ENCODE assay signal across 1 fruit fly cellular context in genomic region chr3R:8349449-8350115, dm6.
A peak's percentile ranks its signal among the peaks of the same experiment; 100 is the strongest.
TF ChIP-seq lines count a peak whose summit lies in the region.

TSS of gene Atg13 (plus strand) at chr3R:8349815.

TF ChIP-seq in whole organism, embryonic, 481 proteins besides CTCF, POLR2A, EP300 and RAD21 (continued from another document and continues in another):
- no peak for TF ChIP-seq CG33557 (GFP tag; optimal IDR thresholded peaks at IDR 0.05; lab: Kevin White, UChicago)
- TF ChIP-seq CG14014 (GFP tag; IDR thresholded peaks at IDR 0.05; lab: Robert Waterston, UW), result no peak
- TF ChIP-seq CG11247 (GFP tag; IDR thresholded peaks at IDR 0.05; lab: Robert Waterston, UW), result no peak
- no peak for TF ChIP-seq trh (GFP tag; optimal IDR thresholded peaks at IDR 0.05; lab: Kevin White, UChicago)
- TF ChIP-seq CG31365 (tag; optimal IDR thresholded peaks at IDR 0.05; lab: Kevin White, UChicago), result no peak
- peak; percentile 51 for TF ChIP-seq Dp (GFP tag; optimal IDR thresholded peaks at IDR 0.05; lab: Kevin White, UChicago)
- no peak for TF ChIP-seq GATAe (GFP tag; conservative IDR thresholded peaks at IDR 0.05; lab: Robert Waterston, UW)
- peak; percentile 8 for TF ChIP-seq CG10209 (GFP tag; optimal IDR thresholded peaks at IDR 0.05; lab: Kevin White, UChicago)
- TF ChIP-seq Neu2 (GFP tag; optimal IDR thresholded peaks at IDR 0.05; lab: Kevin White, UChicago; ENCODE audit: borderline replicate concordance), result no peak
- TF ChIP-seq ac (GFP tag; optimal IDR thresholded peaks at IDR 0.05; lab: Kevin White, UChicago), result no peak
- no peak for TF ChIP-seq CG15601 (tag; optimal IDR thresholded peaks at IDR 0.05; lab: Kevin White, UChicago)
- no peak for TF ChIP-seq kni (GFP tag; optimal IDR thresholded peaks at IDR 0.05; lab: Kevin White, UChicago)
- no peak for TF ChIP-seq CG10366 (GFP tag; IDR thresholded peaks at IDR 0.05; lab: Robert Waterston, UW)
- peak; percentile 62 for TF ChIP-seq Nf-YC (tag; optimal IDR thresholded peaks at IDR 0.05; lab: Kevin White, UChicago)
- TF ChIP-seq vnd (GFP tag; IDR thresholded peaks at IDR 0.05; lab: Robert Waterston, UW; ENCODE audit: partially characterized antibody), result peak; percentile 77
- TF ChIP-seq CG34224 (GFP tag; IDR thresholded peaks at IDR 0.05; lab: Robert Waterston, UW; ENCODE audit: partially characterized antibody), result peak; percentile 68
- no peak for TF ChIP-seq run (tag; optimal IDR thresholded peaks at IDR 0.05; lab: Kevin White, UChicago)
- TF ChIP-seq Lhr (GFP tag; optimal IDR thresholded peaks at IDR 0.05; lab: Kevin White, UChicago), result peak; percentile 5
- peak; percentile 61 for TF ChIP-seq sens (GFP tag; lab: Kevin White, UChicago)
- peak; percentile 28 for TF ChIP-seq CG9797 (GFP tag; optimal IDR thresholded peaks at IDR 0.05; lab: Kevin White, UChicago)
- TF ChIP-seq Side (GFP tag; optimal IDR thresholded peaks at IDR 0.05; lab: Kevin White, UChicago), result no peak
- TF ChIP-seq CG18599 (GFP tag; optimal IDR thresholded peaks at IDR 0.05; lab: Kevin White, UChicago), result no peak
- TF ChIP-seq CG2199 (GFP tag; IDR thresholded peaks at IDR 0.05; lab: Robert Waterston, UW), result no peak
- peak; percentile 70 for TF ChIP-seq nmo (GFP tag; optimal IDR thresholded peaks at IDR 0.05; lab: Kevin White, UChicago)
- TF ChIP-seq seq (GFP tag; IDR thresholded peaks at IDR 0.05; lab: Robert Waterston, UW), result no peak
- TF ChIP-seq CG17802 (tag; optimal IDR thresholded peaks at IDR 0.05; lab: Kevin White, UChicago), result peak; percentile 59
- TF ChIP-seq usp (GFP tag; optimal IDR thresholded peaks at IDR 0.05; lab: Kevin White, UChicago), result no peak
- no peak for TF ChIP-seq CG3281 (GFP tag; optimal IDR thresholded peaks at IDR 0.05; lab: Kevin White, UChicago)
- TF ChIP-seq Nf-YA (GFP tag; IDR thresholded peaks at IDR 0.05; lab: Robert Waterston, UW), result no peak
- TF ChIP-seq Xrp1 (GFP tag; IDR thresholded peaks at IDR 0.05; lab: Robert Waterston, UW), result no peak
- peak; percentile 76; the same call in 2 of the 3 replicates for TF ChIP-seq mld (GFP tag; IDR thresholded peaks at IDR 0.05; lab: Robert Waterston, UW; ENCODE audit: partially characterized antibody)
- peak; percentile 44 for TF ChIP-seq CG15514 (GFP tag; optimal IDR thresholded peaks at IDR 0.05; lab: Kevin White, UChicago)
- no peak for TF ChIP-seq crol (GFP tag; IDR thresholded peaks at IDR 0.05; lab: Robert Waterston, UW)
- TF ChIP-seq fd96Cb (tag; optimal IDR thresholded peaks at IDR 0.05; lab: Kevin White, UChicago), result no peak
- TF ChIP-seq B-H2 (GFP tag; optimal IDR thresholded peaks at IDR 0.05; lab: Kevin White, UChicago), result peak; percentile 25
- no peak for TF ChIP-seq Sox102F (GFP tag; optimal IDR thresholded peaks at IDR 0.05; lab: Kevin White, UChicago)
- no peak for TF ChIP-seq CG31224 (GFP tag; IDR thresholded peaks at IDR 0.05; lab: Robert Waterston, UW)
- TF ChIP-seq CG8359 (GFP tag; optimal IDR thresholded peaks at IDR 0.05; lab: Kevin White, UChicago; ENCODE audit: borderline replicate concordance), result no peak
- TF ChIP-seq Usf (GFP tag; optimal IDR thresholded peaks at IDR 0.05; lab: Kevin White, UChicago), result peak; percentile 43
- peak; percentile 59 for TF ChIP-seq sug (tag; optimal IDR thresholded peaks at IDR 0.05; lab: Kevin White, UChicago)
- TF ChIP-seq CG1233 (GFP tag; optimal IDR thresholded peaks at IDR 0.05; lab: Kevin White, UChicago), result peak; percentile 10
- no peak for TF ChIP-seq schlank (tag; optimal IDR thresholded peaks at IDR 0.05; lab: Kevin White, UChicago)
- TF ChIP-seq toy (GFP tag; IDR thresholded peaks at IDR 0.05; lab: Robert Waterston, UW), result no peak
- no peak for TF ChIP-seq repo (GFP tag; optimal IDR thresholded peaks at IDR 0.05; lab: Kevin White, UChicago)
- no peak for TF ChIP-seq Oaz (GFP tag; IDR thresholded peaks at IDR 0.05; lab: Robert Waterston, UW)
- no peak for TF ChIP-seq CG4730 (GFP tag; IDR thresholded peaks at IDR 0.05; lab: Robert Waterston, UW)
- TF ChIP-seq tin (GFP tag; optimal IDR thresholded peaks at IDR 0.05; lab: Kevin White, UChicago), result peak; percentile 39
- peak; percentile 19 for TF ChIP-seq CG13424 (tag; optimal IDR thresholded peaks at IDR 0.05; lab: Kevin White, UChicago)
- TF ChIP-seq fru (optimal IDR thresholded peaks at IDR 0.05; lab: Kevin White, UChicago), result no peak
- TF ChIP-seq CG7556 (GFP tag; optimal IDR thresholded peaks at IDR 0.05; lab: Kevin White, UChicago), result no peak
- TF ChIP-seq CG6813 (GFP tag; optimal IDR thresholded peaks at IDR 0.05; lab: Kevin White, UChicago), result no peak
- TF ChIP-seq sisA (GFP tag; IDR thresholded peaks at IDR 0.05; lab: Robert Waterston, UW), result no peak
- TF ChIP-seq eyg (GFP tag; optimal IDR thresholded peaks at IDR 0.05; lab: Kevin White, UChicago), result no peak
- peak; percentile 16 for TF ChIP-seq CG1603 (tag; optimal IDR thresholded peaks at IDR 0.05; lab: Kevin White, UChicago)
- TF ChIP-seq CG12071 (GFP tag; optimal IDR thresholded peaks at IDR 0.05; lab: Kevin White, UChicago), result no peak
- TF ChIP-seq bsh (GFP tag; optimal IDR thresholded peaks at IDR 0.05; lab: Kevin White, UChicago), result peak in 1 of 2 experiments; percentile 88
- TF ChIP-seq Hand (GFP tag; optimal IDR thresholded peaks at IDR 0.05; lab: Kevin White, UChicago), result no peak
- TF ChIP-seq Lpt (GFP tag; optimal IDR thresholded peaks at IDR 0.05; lab: Kevin White, UChicago), result no peak
- no peak for TF ChIP-seq CG7839 (tag; optimal IDR thresholded peaks at IDR 0.05; lab: Kevin White, UChicago)
- TF ChIP-seq Sin3A (optimal IDR thresholded peaks at IDR 0.05; lab: Kevin White, UChicago), result peak; percentile 92
- TF ChIP-seq CG8924 (tag; optimal IDR thresholded peaks at IDR 0.05; lab: Kevin White, UChicago), result peak; percentile 54
- no peak for TF ChIP-seq CG2889 (GFP tag; IDR thresholded peaks at IDR 0.05; lab: Robert Waterston, UW)
- no peak for TF ChIP-seq eve (GFP tag; optimal IDR thresholded peaks at IDR 0.05; lab: Kevin White, UChicago)
- no peak for TF ChIP-seq CG17912 (GFP tag; optimal IDR thresholded peaks at IDR 0.05; lab: Kevin White, UChicago)
- TF ChIP-seq zen (tag; optimal IDR thresholded peaks at IDR 0.05; lab: Kevin White, UChicago), result peak; percentile 36
- TF ChIP-seq Eip74EF (GFP tag; optimal IDR thresholded peaks at IDR 0.05; lab: Kevin White, UChicago), result peak; percentile 49 to 64
- TF ChIP-seq pzg (GFP tag; optimal IDR thresholded peaks at IDR 0.05; lab: Kevin White, UChicago), result peak; percentile 46
- TF ChIP-seq Hr78 (GFP tag; optimal IDR thresholded peaks at IDR 0.05; lab: Kevin White, UChicago), result no peak
- TF ChIP-seq CG1529 (GFP tag; optimal IDR thresholded peaks at IDR 0.05; lab: Kevin White, UChicago), result no peak
- TF ChIP-seq CG30431 (GFP tag; optimal IDR thresholded peaks at IDR 0.05; lab: Kevin White, UChicago), result no peak
- TF ChIP-seq CG17612 (GFP tag; IDR thresholded peaks at IDR 0.05; lab: Robert Waterston, UW), result no peak
- TF ChIP-seq odd (GFP tag; optimal IDR thresholded peaks at IDR 0.05; lab: Kevin White, UChicago), result no peak
- TF ChIP-seq Gug (GFP tag; IDR thresholded peaks at IDR 0.05; lab: Robert Waterston, UW), result no peak; the same call in 3 of the 4 replicates
- no peak for TF ChIP-seq maf-S (GFP tag; optimal IDR thresholded peaks at IDR 0.05; lab: Kevin White, UChicago)
- TF ChIP-seq org-1 (GFP tag; optimal IDR thresholded peaks at IDR 0.05; lab: Kevin White, UChicago), result no peak
- no peak for TF ChIP-seq da (GFP tag; optimal IDR thresholded peaks at IDR 0.05; lab: Kevin White, UChicago)
- TF ChIP-seq unc-4 (GFP tag; IDR thresholded peaks at IDR 0.05; lab: Robert Waterston, UW; ENCODE audit: partially characterized antibody), result peak; percentile 69
- TF ChIP-seq phol (tag; optimal IDR thresholded peaks at IDR 0.05; lab: Kevin White, UChicago), result peak; percentile 54
- peak; percentile 72 for TF ChIP-seq Xbp1 (GFP tag; optimal IDR thresholded peaks at IDR 0.05; lab: Kevin White, UChicago)
- no peak for TF ChIP-seq Atf-2 (GFP tag; optimal IDR thresholded peaks at IDR 0.05; lab: Kevin White, UChicago)
- peak; percentile 15 for TF ChIP-seq HLH54F (GFP tag; optimal IDR thresholded peaks at IDR 0.05; lab: Kevin White, UChicago)
- TF ChIP-seq br (optimal IDR thresholded peaks at IDR 0.05; lab: Kevin White, UChicago), result no peak
- no peak for TF ChIP-seq MTF-1 (GFP tag; optimal IDR thresholded peaks at IDR 0.05; lab: Kevin White, UChicago; ENCODE audit: borderline replicate concordance)
- TF ChIP-seq ase (GFP tag; IDR thresholded peaks at IDR 0.05; lab: Robert Waterston, UW), result no peak
- TF ChIP-seq CG8290 (GFP tag; optimal IDR thresholded peaks at IDR 0.05; lab: Kevin White, UChicago), result peak; percentile 40
- TF ChIP-seq CG8290 (tag; optimal IDR thresholded peaks at IDR 0.05; lab: Kevin White, UChicago), result peak in 1 of 2 experiments; percentile 23
- no peak for TF ChIP-seq aop (GFP tag; IDR thresholded peaks at IDR 0.05; lab: Robert Waterston, UW)
- TF ChIP-seq CG3838 (GFP tag; optimal IDR thresholded peaks at IDR 0.05; lab: Kevin White, UChicago), result no peak
- TF ChIP-seq prd (optimal IDR thresholded peaks at IDR 0.05; lab: Kevin White, UChicago), result no peak
- TF ChIP-seq prd (GFP tag; IDR thresholded peaks at IDR 0.05; lab: Robert Waterston, UW), result peak; percentile 45; the same call in 2 of the 3 replicates
- TF ChIP-seq Oli (tag; optimal IDR thresholded peaks at IDR 0.05; lab: Kevin White, UChicago), result no peak
- peak; percentile 27; the same call in 1 of the 2 replicates for TF ChIP-seq MBD-R2 (GFP tag; IDR thresholded peaks at IDR 0.05; lab: Robert Waterston, UW)
- TF ChIP-seq CG3407 (GFP tag; optimal IDR thresholded peaks at IDR 0.05; lab: Kevin White, UChicago), result no peak
- TF ChIP-seq Tbp (GFP tag; optimal IDR thresholded peaks at IDR 0.05; lab: Kevin White, UChicago), result no peak
- TF ChIP-seq ssp (GFP tag; IDR thresholded peaks at IDR 0.05; lab: Robert Waterston, UW), result peak; percentile 94
- TF ChIP-seq NfI (GFP tag; optimal IDR thresholded peaks at IDR 0.05; lab: Kevin White, UChicago), result peak; percentile 7
- TF ChIP-seq CG13775 (GFP tag; optimal IDR thresholded peaks at IDR 0.05; lab: Kevin White, UChicago), result peak; percentile 50
- peak; percentile 34; the same call in 1 of the 2 replicates for TF ChIP-seq Ptx1 (GFP tag; IDR thresholded peaks at IDR 0.05; lab: Robert Waterston, UW)
- TF ChIP-seq Blimp-1 (GFP tag; optimal IDR thresholded peaks at IDR 0.05; lab: Kevin White, UChicago), result peak; percentile 2
- TF ChIP-seq nom (GFP tag; optimal IDR thresholded peaks at IDR 0.05; lab: Kevin White, UChicago), result peak; percentile 98
- peak; percentile 81 for TF ChIP-seq Bgb (GFP tag; IDR thresholded peaks at IDR 0.05; lab: Robert Waterston, UW; ENCODE audit: partially characterized antibody)
- TF ChIP-seq h (optimal IDR thresholded peaks at IDR 0.05; lab: Kevin White, UChicago), result no peak
- no peak for TF ChIP-seq CG4707 (GFP tag; optimal IDR thresholded peaks at IDR 0.05; lab: Kevin White, UChicago)
- TF ChIP-seq sr (GFP tag; IDR thresholded peaks at IDR 0.05; lab: Robert Waterston, UW), result no peak
- TF ChIP-seq Ssrp (tag; optimal IDR thresholded peaks at IDR 0.05; lab: Kevin White, UChicago), result peak; percentile 33
- peak; percentile 5 for TF ChIP-seq zfh2 (GFP tag; optimal IDR thresholded peaks at IDR 0.05; lab: Kevin White, UChicago)
- TF ChIP-seq CG4424 (GFP tag; optimal IDR thresholded peaks at IDR 0.05; lab: Kevin White, UChicago), result peak; percentile 23
- no peak for TF ChIP-seq NC2β (GFP tag; optimal IDR thresholded peaks at IDR 0.05; lab: Kevin White, UChicago)
- TF ChIP-seq emc (GFP tag; optimal IDR thresholded peaks at IDR 0.05; lab: Kevin White, UChicago), result no peak
- peak; percentile 16 for TF ChIP-seq az2 (GFP tag; optimal IDR thresholded peaks at IDR 0.05; lab: Kevin White, UChicago)
- TF ChIP-seq CG30403 (GFP tag; optimal IDR thresholded peaks at IDR 0.05; lab: Kevin White, UChicago), result peak; percentile 65
- TF ChIP-seq D19A (tag; optimal IDR thresholded peaks at IDR 0.05; lab: Kevin White, UChicago), result no peak
- no peak for TF ChIP-seq Dip3 (GFP tag; optimal IDR thresholded peaks at IDR 0.05; lab: Kevin White, UChicago)
- no peak for TF ChIP-seq CG17568 (GFP tag; optimal IDR thresholded peaks at IDR 0.05; lab: Kevin White, UChicago)
- TF ChIP-seq CG14860 (GFP tag; IDR thresholded peaks at IDR 0.05; lab: Robert Waterston, UW; ENCODE audit: partially characterized antibody), result peak; percentile 68
- no peak for TF ChIP-seq jumu (GFP tag; optimal IDR thresholded peaks at IDR 0.05; lab: Kevin White, UChicago)
- no peak for TF ChIP-seq corto (GFP tag; optimal IDR thresholded peaks at IDR 0.05; lab: Kevin White, UChicago)
- peak; percentile 31 for TF ChIP-seq CG9727 (GFP tag; optimal IDR thresholded peaks at IDR 0.05; lab: Kevin White, UChicago)
- no peak for TF ChIP-seq CG43689 (GFP tag; IDR thresholded peaks at IDR 0.05; lab: Robert Waterston, UW)
- TF ChIP-seq CG7786 (GFP tag; optimal IDR thresholded peaks at IDR 0.05; lab: Kevin White, UChicago), result no peak
- no peak for TF ChIP-seq Hey (tag; optimal IDR thresholded peaks at IDR 0.05; lab: Kevin White, UChicago)
- TF ChIP-seq HLH3B (GFP tag; IDR thresholded peaks at IDR 0.05; lab: Robert Waterston, UW), result no peak
- TF ChIP-seq CG4820 (GFP tag; optimal IDR thresholded peaks at IDR 0.05; lab: Kevin White, UChicago), result no peak
- peak; percentile 89 for TF ChIP-seq Dref (GFP tag; IDR thresholded peaks at IDR 0.05; lab: Robert Waterston, UW)
- peak; percentile 6; the same call in 1 of the 3 replicates for TF ChIP-seq CG34422 (GFP tag; IDR thresholded peaks at IDR 0.05; lab: Robert Waterston, UW)
- TF ChIP-seq her (GFP tag; optimal IDR thresholded peaks at IDR 0.05; lab: Kevin White, UChicago), result no peak
- peak in 1 of 2 experiments; percentile 16 for TF ChIP-seq dpn (GFP tag; optimal IDR thresholded peaks at IDR 0.05; lab: Kevin White, UChicago)
- TF ChIP-seq fd102C (GFP tag; optimal IDR thresholded peaks at IDR 0.05; lab: Kevin White, UChicago), result no peak
- peak; percentile 49 for TF ChIP-seq CG9817 (tag; optimal IDR thresholded peaks at IDR 0.05; lab: Kevin White, UChicago)
- TF ChIP-seq grau (tag; optimal IDR thresholded peaks at IDR 0.05; lab: Kevin White, UChicago), result peak; percentile 46
- TF ChIP-seq zen2 (GFP tag; IDR thresholded peaks at IDR 0.05; lab: Robert Waterston, UW; ENCODE audit: partially characterized antibody), result no peak
- TF ChIP-seq lbe (GFP tag; optimal IDR thresholded peaks at IDR 0.05; lab: Kevin White, UChicago), result no peak
- no peak for TF ChIP-seq crc (GFP tag; optimal IDR thresholded peaks at IDR 0.05; lab: Kevin White, UChicago)
- TF ChIP-seq CG17361 (GFP tag; IDR thresholded peaks at IDR 0.05; lab: Robert Waterston, UW), result peak; percentile 79
- no peak for TF ChIP-seq CG9876 (GFP tag; optimal IDR thresholded peaks at IDR 0.05; lab: Kevin White, UChicago)
- no peak for TF ChIP-seq CG11723 (GFP tag; optimal IDR thresholded peaks at IDR 0.05; lab: Kevin White, UChicago)
